Worm (Caenorhabditis elegans) whole organism, L4 larva: ENCODE measurements around the gene str-246.

Experiments
- D1046.2 ChIP-seq: fragments of 200-800 bp; sonication (Bioruptor generic); IDR thresholded peaks from 2 replicates; pipeline ENCODE4 v1.3.6; 2022; ENCODE audit warnings: missing genetic modification characterization, missing compliant biosample characterization
- F37D6.2 ChIP-seq: sonication (generic microtip); optimal IDR thresholded peaks from 2 replicates; lab custom pipeline; 2016; ENCODE audit warnings: mild to moderate bottlenecking, missing genetic modification characterization, missing compliant biosample characterization
- F44E2.7 ChIP-seq: fragments of 200-800 bp; sonication (Bioruptor generic); IDR thresholded peaks from 2 replicates; pipeline ENCODE4 v2.1.2; 2022; ENCODE audit warnings: missing genetic modification characterization, missing compliant biosample characterization
- T26A8.4 ChIP-seq: fragments of 200-800 bp; sonication (Bioruptor generic); IDR thresholded peaks from 2 replicates; pipeline ENCODE4 v1.3.6; 2022; ENCODE audit warnings: missing genetic modification characterization, missing compliant biosample characterization
- Y105C5A.15 ChIP-seq: fragments of 200-800 bp; sonication (Bioruptor generic); IDR thresholded peaks from 2 replicates; pipeline ENCODE4 v1.3.6; 2022; ENCODE audit warnings: missing genetic modification characterization, missing compliant biosample characterization
- Y5F2A.4 ChIP-seq: fragments of 200-800 bp; sonication (Bioruptor generic); optimal IDR thresholded peaks from 2 replicates; lab custom pipeline; 2018; ENCODE audit warnings: mild to moderate bottlenecking, missing genetic modification characterization, missing compliant biosample characterization
- Y75B8A.6 ChIP-seq: fragments of 200-800 bp; sonication (Bioruptor generic); IDR thresholded peaks from 2 replicates; pipeline ENCODE4 v1.3.6; 2022; ENCODE audit warnings: missing genetic modification reagents, missing genetic modification characterization, missing compliant biosample characterization
- ZK337.2 ChIP-seq: fragments of 200-800 bp; sonication (Bioruptor generic); IDR thresholded peaks from 2 replicates; pipeline ENCODE4 v1.3.6; 2022; ENCODE audit warnings: missing genetic modification reagents, missing genetic modification characterization, missing compliant biosample characterization
- ZK546.5 ChIP-seq, 2 experiments: sonication (generic microtip); optimal IDR thresholded peaks; 2 replicates each; lab custom pipeline; 2017; ENCODE audit warnings: missing biosample characterization in 2 of 2, missing genetic modification characterization in 2 of 2
- aha-1 ChIP-seq: fragments of 150-350 bp; peaks from one replicate; lab custom pipeline; 2014; ENCODE audit warnings: missing biosample characterization, missing genetic modification characterization
- attf-4 ChIP-seq: sonication (generic microtip); optimal IDR thresholded peaks from 3 replicates; lab custom pipeline; 2017; ENCODE audit warnings: missing biosample characterization, missing genetic modification characterization
- ceh-28 ChIP-seq: fragments of 150-350 bp; optimal IDR thresholded peaks from 2 replicates; lab custom pipeline; 2014; ENCODE audit warnings: missing biosample characterization, missing genetic modification reagents, missing genetic modification characterization
- ceh-32 ChIP-seq: sonication (generic microtip); optimal IDR thresholded peaks from 2 replicates; lab custom pipeline; 2016; ENCODE audit warnings: mild to moderate bottlenecking, missing genetic modification characterization, missing compliant biosample characterization; ENCODE audit not compliant: poor library complexity
- ceh-44 ChIP-seq: fragments of 200-800 bp; sonication (Bioruptor generic); IDR thresholded peaks from 2 replicates; pipeline ENCODE4 v1.3.6; 2022; ENCODE audit warnings: missing genetic modification reagents, missing genetic modification characterization, missing compliant biosample characterization
- ctbp-1 ChIP-seq: fragments of 200-800 bp; sonication (Bioruptor generic); IDR thresholded peaks from 2 replicates; pipeline ENCODE4 v1.3.6; 2022; ENCODE audit warnings: missing genetic modification reagents, missing genetic modification characterization, missing compliant biosample characterization
- daf-12 ChIP-seq: fragments of 150-350 bp; optimal IDR thresholded peaks from 2 replicates; lab custom pipeline; 2014; ENCODE audit warnings: missing biosample characterization, missing genetic modification reagents, missing genetic modification characterization
- daf-16 ChIP-seq, 3 experiments: sonication (generic microtip); optimal IDR thresholded peaks; 2 replicates each; lab custom pipeline; 2016 to 2017; ENCODE audit warnings: missing genetic modification characterization in 3 of 3, missing genetic modification reagents in 3 of 3, mild to moderate bottlenecking in 2 of 3, missing compliant biosample characterization in 2 of 3, missing biosample characterization in 1 of 3, moderate library complexity in 1 of 3
- daf-8 ChIP-seq: fragments of 200-800 bp; sonication (Bioruptor generic); IDR thresholded peaks from 2 replicates; pipeline ENCODE4 v1.3.6; 2022; ENCODE audit warnings: missing genetic modification characterization, missing compliant biosample characterization
- dmd-6 ChIP-seq: fragments of 200-800 bp; sonication (Bioruptor generic); IDR thresholded peaks from 2 replicates; pipeline ENCODE4 v1.3.6; 2022; ENCODE audit warnings: missing genetic modification reagents, missing genetic modification characterization, missing compliant biosample characterization
- dmd-8 ChIP-seq: fragments of 200-800 bp; sonication (Bioruptor generic); IDR thresholded peaks from 2 replicates; pipeline ENCODE4 v1.3.6; 2022; ENCODE audit warnings: missing genetic modification characterization, missing compliant biosample characterization
- dve-1 ChIP-seq: sonication (generic microtip); optimal IDR thresholded peaks from 2 replicates; lab custom pipeline; 2017; ENCODE audit warnings: antibody characterized with exemption, mild to moderate bottlenecking, missing genetic modification characterization, missing compliant biosample characterization; ENCODE audit not compliant: insufficient read depth
- hif-1 ChIP-seq, 2 experiments: sonication (generic microtip); optimal IDR thresholded peaks; 2 replicates each; lab custom pipeline; 2016 to 2017; ENCODE audit warnings: missing compliant biosample characterization in 2 of 2, missing genetic modification characterization in 2 of 2, missing genetic modification reagents in 2 of 2, missing genotype in 2 of 2, mild to moderate bottlenecking in 1 of 2
- jun-1 ChIP-seq: fragments of 150-350 bp; optimal IDR thresholded peaks from 2 replicates; lab custom pipeline; 2014; ENCODE audit warnings: missing biosample characterization, missing genetic modification reagents, missing genetic modification characterization
- lin-1 ChIP-seq: fragments of 200-800 bp; sonication (Bioruptor generic); IDR thresholded peaks from 2 replicates; pipeline ENCODE4 v1.3.6; 2022; ENCODE audit warnings: missing genetic modification reagents, missing genetic modification characterization, missing compliant biosample characterization
- lsy-2 ChIP-seq, 2 experiments: fragments of 150-350 bp in 1 of 2; sonication (generic microtip) in 1 of 2; optimal IDR thresholded peaks; 2 replicates each; lab custom pipeline; 2014 to 2017; ENCODE audit warnings: missing biosample characterization in 2 of 2, missing genetic modification characterization in 2 of 2
- mdt-29 ChIP-seq: fragments of 200-800 bp; sonication (Bioruptor generic); IDR thresholded peaks from 2 replicates; pipeline ENCODE4 v1.3.6; 2022; ENCODE audit warnings: missing genetic modification reagents, missing genetic modification characterization, missing compliant biosample characterization
- mxl-2 ChIP-seq: fragments of 200-800 bp; sonication (Bioruptor generic); conservative IDR thresholded peaks from 2 replicates; pipeline ENCODE4 v1.3.6; 2022; ENCODE audit warnings: missing genetic modification reagents, missing genetic modification characterization, missing compliant biosample characterization
- mxl-3 ChIP-seq: fragments of 200-800 bp; sonication (Bioruptor generic); optimal IDR thresholded peaks from 2 replicates; lab custom pipeline; 2018; ENCODE audit warnings: mild to moderate bottlenecking, missing genetic modification characterization, missing compliant biosample characterization
- nhr-102 ChIP-seq: sonication (generic microtip); optimal IDR thresholded peaks from 2 replicates; lab custom pipeline; 2016; ENCODE audit warnings: mild to moderate bottlenecking, missing genetic modification characterization, moderate library complexity, missing compliant biosample characterization
- nhr-111 ChIP-seq: fragments of 200-800 bp; sonication (Bioruptor generic); optimal IDR thresholded peaks from 2 replicates; lab custom pipeline; 2018; ENCODE audit warnings: mild to moderate bottlenecking, missing genetic modification characterization, missing compliant biosample characterization
- nhr-237 ChIP-seq: sonication (generic microtip); optimal IDR thresholded peaks from 2 replicates; lab custom pipeline; 2017; ENCODE audit warnings: missing biosample characterization, missing genetic modification characterization
- nhr-41 ChIP-seq: fragments of 200-800 bp; sonication (Bioruptor generic); IDR thresholded peaks from 2 replicates; pipeline ENCODE4 v1.3.6; 2022; ENCODE audit warnings: missing genetic modification reagents, missing genetic modification characterization, missing compliant biosample characterization
- nhr-48 ChIP-seq: sonication (generic microtip); optimal IDR thresholded peaks from 2 replicates; lab custom pipeline; 2016; ENCODE audit warnings: mild to moderate bottlenecking, missing genetic modification characterization, missing compliant biosample characterization
- nhr-6 ChIP-seq: fragments of 150-350 bp; optimal IDR thresholded peaks from 2 replicates; lab custom pipeline; 2014; ENCODE audit warnings: missing biosample characterization, missing genetic modification characterization
- nhr-76 ChIP-seq: fragments of 150-350 bp; optimal IDR thresholded peaks from 2 replicates; lab custom pipeline; 2014; ENCODE audit warnings: missing biosample characterization, missing genetic modification characterization
- nhr-77 ChIP-seq: fragments of 150-350 bp; optimal IDR thresholded peaks from 2 replicates; lab custom pipeline; 2014; ENCODE audit warnings: missing biosample characterization, missing genetic modification characterization
- php-3 ChIP-seq: fragments of 200-800 bp; sonication (Bioruptor generic); IDR thresholded peaks from 2 replicates; pipeline ENCODE4 v1.3.6; 2022; ENCODE audit warnings: missing genetic modification reagents, missing genetic modification characterization, missing compliant biosample characterization
- pqm-1 ChIP-seq: sonication (generic microtip); optimal IDR thresholded peaks from 2 replicates; lab custom pipeline; 2017; ENCODE audit warnings: missing biosample characterization, missing genetic modification characterization
- saeg-2 ChIP-seq: fragments of 200-800 bp; sonication (Bioruptor generic); IDR thresholded peaks from 2 replicates; pipeline ENCODE4 v1.3.6; 2022; ENCODE audit warnings: missing genetic modification reagents, missing genetic modification characterization, missing compliant biosample characterization
- snpc-4 ChIP-seq: fragments of 150-350 bp; optimal IDR thresholded peaks from 2 replicates; lab custom pipeline; 2014; ENCODE audit warnings: missing biosample characterization, missing genetic modification characterization
- spr-1 ChIP-seq: sonication (generic microtip); optimal IDR thresholded peaks from 2 replicates; lab custom pipeline; 2016; ENCODE audit warnings: mild to moderate bottlenecking, missing genetic modification characterization, missing compliant biosample characterization
- spr-3 ChIP-seq: fragments of 200-800 bp; sonication (Bioruptor generic); optimal IDR thresholded peaks from 2 replicates; lab custom pipeline; 2018; ENCODE audit warnings: mild to moderate bottlenecking, missing genetic modification characterization, missing compliant biosample characterization
- tag-97 ChIP-seq: fragments of 200-800 bp; sonication (Bioruptor generic); IDR thresholded peaks from 2 replicates; pipeline ENCODE4 v1.3.6; 2022; ENCODE audit warnings: missing genetic modification characterization, missing compliant biosample characterization
- tra-1 ChIP-seq: fragments of 200-800 bp; sonication (Bioruptor generic); IDR thresholded peaks from 2 replicates; pipeline ENCODE4 v1.3.6; 2022; ENCODE audit warnings: missing genetic modification reagents, missing genetic modification characterization, missing compliant biosample characterization
- unc-130 ChIP-seq: sonication (generic microtip); optimal IDR thresholded peaks from 2 replicates; lab custom pipeline; 2016; ENCODE audit warnings: missing genetic modification reagents, missing genetic modification characterization, missing compliant biosample characterization
- unc-39 ChIP-seq: sonication (generic microtip); optimal IDR thresholded peaks from 2 replicates; lab custom pipeline; 2017; ENCODE audit warnings: missing biosample characterization, missing genetic modification characterization
- unc-62 ChIP-seq, 3 experiments: fragments of 150-350 bp in 1 of 3; sonication (generic microtip); optimal IDR thresholded peaks in 2 of 3; peaks in 1 of 3; 1 replicate in 1 of 3; 2 replicates in 2 of 3; lab custom pipeline; 2014 to 2017; ENCODE audit warnings: missing biosample characterization in 3 of 3, missing genetic modification characterization in 3 of 3, missing genetic modification reagents in 3 of 3, missing genotype in 1 of 3
- zip-2 ChIP-seq: fragments of 150-350 bp; optimal IDR thresholded peaks from 2 replicates; lab custom pipeline; 2014; ENCODE audit warnings: missing biosample characterization, missing genetic modification characterization
- ztf-7 ChIP-seq: fragments of 150-350 bp; optimal IDR thresholded peaks from 2 replicates; lab custom pipeline; 2014; ENCODE audit warnings: missing biosample characterization, missing genetic modification characterization

str-246 gene

DNA sequence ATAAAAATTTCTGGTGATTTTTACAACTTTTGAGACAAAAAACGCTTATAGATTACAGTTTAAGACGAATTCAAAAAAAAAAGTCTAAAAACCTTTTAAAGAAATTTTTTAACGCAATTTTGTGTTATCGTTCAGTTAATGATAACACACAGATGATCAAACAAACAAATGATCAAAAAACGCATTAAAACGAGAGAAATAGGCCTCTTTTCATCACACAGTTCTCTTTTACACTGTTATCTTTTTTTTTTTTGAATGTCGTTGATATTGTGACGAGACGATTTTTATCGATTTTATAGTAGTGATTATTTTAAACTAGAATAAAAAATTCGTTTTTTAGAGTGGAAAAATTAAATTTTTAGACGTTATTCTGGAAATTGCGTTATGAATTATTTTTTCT, 17.7 kb upstream of the str-246 start (continued):
- TF ChIP-seq unc-62 (GFP tag; optimal IDR thresholded peaks at IDR 0.05 in 1 of 2; lab: Kevin White, UChicago) (no peak), unc-62 (tag; optimal IDR thresholded peaks at IDR 0.05; lab: Kevin White, UChicago) (no peak), snpc-4 (no peak), nhr-111 (no peak), attf-4 (tag; lab: Kevin White, UChicago) (no peak), nhr-6 (tag; lab: Kevin White, UChicago) (peak; percentile 47), ztf-7 (tag; lab: Kevin White, UChicago) (no peak), php-3 (GFP tag; lab: Robert Waterston, UW) (peak; percentile 49; the same call in 1 of the 2 replicates), nhr-48 (tag; lab: Kevin White, UChicago) (peak; percentile 30), ceh-32 (tag; lab: Kevin White, UChicago) (no peak), D1046.2 (GFP tag; lab: Robert Waterston, UW) (no peak), mdt-29 (no peak), dmd-8 (GFP tag; lab: Robert Waterston, UW) (no peak), nhr-77 (tag; lab: Kevin White, UChicago) (peak; percentile 58), F37D6.2 (tag; lab: Kevin White, UChicago) (no peak), unc-39 (tag; lab: Kevin White, UChicago) (no peak), daf-16 (GFP tag; optimal IDR thresholded peaks at IDR 0.05; lab: Kevin White, UChicago) (no peak), daf-16 (tag; optimal IDR thresholded peaks at IDR 0.05; lab: Kevin White, UChicago) (peak; percentile 72), dmd-6 (GFP tag; lab: Robert Waterston, UW) (peak; percentile 51), daf-8 (GFP tag; lab: Robert Waterston, UW) (no peak), jun-1 (tag; lab: Kevin White, UChicago) (no peak), pqm-1 (peak; percentile 94), T26A8.4 (GFP tag; lab: Robert Waterston, UW) (no peak), daf-12 (tag; lab: Kevin White, UChicago) (no peak), aha-1 (tag; lab: Kevin White, UChicago) (peak; percentile 26), mxl-3 (no peak)

- TF ChIP-seq ceh-32 (tag; lab: Kevin White, UChicago): no peak
- TF ChIP-seq spr-3 (GFP tag; lab: Kevin White, UChicago): no peak
- no peak for TF ChIP-seq nhr-41
- peak in 1 of 2 experiments; percentile 86 for TF ChIP-seq unc-62 (GFP tag; optimal IDR thresholded peaks at IDR 0.05 in 1 of 2; lab: Kevin White, UChicago)
- TF ChIP-seq unc-62 (tag; optimal IDR thresholded peaks at IDR 0.05; lab: Kevin White, UChicago): no peak
- TF ChIP-seq tra-1 (GFP tag; lab: Robert Waterston, UW): 0 out of 2 replicates have a peak, but pooled peaks have one; percentile 13
- no peak for TF ChIP-seq ceh-28 (tag; lab: Kevin White, UChicago)
- TF ChIP-seq zip-2 (tag; lab: Kevin White, UChicago): no peak
- TF ChIP-seq lin-1 (GFP tag; lab: Robert Waterston, UW): no peak
- TF ChIP-seq ZK546.5 (tag; optimal IDR thresholded peaks at IDR 0.05; lab: Kevin White, UChicago): no peak
- no peak for TF ChIP-seq ceh-44
- TF ChIP-seq saeg-2: no peak
- TF ChIP-seq tag-97 (GFP tag; lab: Robert Waterston, UW): no peak
- no peak for TF ChIP-seq ZK337.2
- no peak for TF ChIP-seq hif-1 (tag; optimal IDR thresholded peaks at IDR 0.05; lab: Kevin White, UChicago)
- TF ChIP-seq nhr-76: no peak
- TF ChIP-seq nhr-237: no peak
- TF ChIP-seq nhr-102 (tag; lab: Kevin White, UChicago): no peak
- TF ChIP-seq spr-1 (tag; lab: Kevin White, UChicago): no peak
- peak in 1 of 2 experiments; percentile 47 for TF ChIP-seq lsy-2 (tag; optimal IDR thresholded peaks at IDR 0.05; lab: Kevin White, UChicago)
- no peak for TF ChIP-seq F44E2.7 (GFP tag; lab: Robert Waterston, UW)
- TF ChIP-seq nhr-6 (tag; lab: Kevin White, UChicago): no peak
- TF ChIP-seq Y5F2A.4 (GFP tag; lab: Kevin White, UChicago): no peak
- TF ChIP-seq unc-130: peak; percentile 22
- TF ChIP-seq nhr-111: no peak
- TF ChIP-seq dve-1 (tag; lab: Kevin White, UChicago): peak; percentile 4
- peak; percentile 12; the same call in 1 of the 2 replicates for TF ChIP-seq ctbp-1 (GFP tag; lab: Robert Waterston, UW)
- no peak for TF ChIP-seq daf-12 (tag; lab: Kevin White, UChicago)
- TF ChIP-seq mxl-2 (GFP tag; lab: Robert Waterston, UW): no peak
- 0 out of 2 replicates have a peak, but pooled peaks have one; percentile 18 for TF ChIP-seq Y105C5A.15 (GFP tag; lab: Robert Waterston, UW)
- TF ChIP-seq Y75B8A.6 (GFP tag; lab: Robert Waterston, UW): no peak
Measured at ce11 chrIII:11063259-11063658, 14.2 kb upstream of the str-246 start, which contains the start of gene rsa-2. Gene rsa-2 (plus strand): TSS chrIII:11063479.
